Worm (Caenorhabditis elegans): ENCODE results near the gene fbxa-2.

- TF ChIP-seq elt-3 (tag; optimal IDR thresholded peaks at IDR 0.05) (no peak), aly-2 (tag; optimal IDR thresholded peaks at IDR 0.05) (no peak), zag-1 (tag; optimal IDR thresholded peaks at IDR 0.05) (no peak), dmd-4 (tag; optimal IDR thresholded peaks at IDR 0.05) (no peak), gmeb-1 (tag; optimal IDR thresholded peaks at IDR 0.05) (no peak), nhr-21 (tag; optimal IDR thresholded peaks at IDR 0.05) (no peak), nhr-11 (tag; optimal IDR thresholded peaks at IDR 0.05) (no peak), skn-1 (tag; optimal IDR thresholded peaks at IDR 0.05) (no peak), egl-27 (tag; optimal IDR thresholded peaks at IDR 0.05) (no peak), unc-62 (GFP tag; optimal IDR thresholded peaks at IDR 0.05) (no peak)
These were observed 38.9 kb upstream of the fbxa-2 start for ce11 chrV:16308343-16308742.
